Worm (Caenorhabditis elegans) whole organism, L2 larva: ENCODE measurements around the gene C50C3.12.

ENCODE experiments used
- ama-1 ChIP-seq: fragments of 150-350 bp; optimal IDR thresholded peaks from 2 replicates; lab custom pipeline; 2018; ENCODE audit warnings: inconsistent platforms
- nhr-77 ChIP-seq: fragments of 150-350 bp; optimal IDR thresholded peaks from 2 replicates; lab custom pipeline; 2014; ENCODE audit warnings: missing biosample characterization, missing genetic modification characterization
- ztf-11 ChIP-seq: sonication (generic microtip); optimal IDR thresholded peaks from 2 replicates; lab custom pipeline; 2017; ENCODE audit warnings: missing biosample characterization, missing genetic modification characterization

DNA sequence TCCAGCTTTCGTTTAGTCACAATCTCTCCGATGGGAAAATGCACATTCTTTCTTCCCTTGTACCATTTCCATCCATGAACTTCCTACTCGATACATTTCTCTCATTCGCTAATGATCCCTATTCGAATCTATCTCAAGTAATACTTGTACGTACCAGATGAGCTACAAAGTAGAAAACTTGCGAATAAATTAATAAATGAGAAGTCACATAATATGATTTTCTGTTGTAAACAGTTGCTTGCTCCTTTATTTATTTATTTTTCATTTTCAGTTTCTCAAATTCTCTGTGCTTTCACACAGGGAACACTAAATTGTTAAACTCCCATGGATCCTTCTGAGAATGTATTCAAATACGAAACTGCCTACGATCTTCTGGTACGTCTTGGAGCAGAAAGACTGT lies 49.8 kb downstream of the C50C3.12 start, which contains the start of gene rfs-1:
- TF ChIP-seq ama-1 (lab: Kevin White, UChicago) (no peak), nhr-77 (tag; lab: Kevin White, UChicago) (no peak), ztf-11 (tag; lab: Kevin White, UChicago) (no peak)
